Worm (Caenorhabditis elegans): ENCODE data around the gene T24D5.6.

The T24D5.6 gene

ce11 chrX:12629257-12629656 is 25.8 kb downstream of the T24D5.6 start:
- TF ChIP-seq aly-1 (tag; optimal IDR thresholded peaks at IDR 0.05) (no peak), hmg-4 (GFP tag; optimal IDR thresholded peaks at IDR 0.05) (peak; percentile 70), scrt-1 (GFP tag; IDR thresholded peaks at IDR 0.05) (no peak), tbx-11 (GFP tag; IDR thresholded peaks at IDR 0.05) (0 out of 2 replicates have a peak, but pooled peaks have one; percentile 34)

DNA sequence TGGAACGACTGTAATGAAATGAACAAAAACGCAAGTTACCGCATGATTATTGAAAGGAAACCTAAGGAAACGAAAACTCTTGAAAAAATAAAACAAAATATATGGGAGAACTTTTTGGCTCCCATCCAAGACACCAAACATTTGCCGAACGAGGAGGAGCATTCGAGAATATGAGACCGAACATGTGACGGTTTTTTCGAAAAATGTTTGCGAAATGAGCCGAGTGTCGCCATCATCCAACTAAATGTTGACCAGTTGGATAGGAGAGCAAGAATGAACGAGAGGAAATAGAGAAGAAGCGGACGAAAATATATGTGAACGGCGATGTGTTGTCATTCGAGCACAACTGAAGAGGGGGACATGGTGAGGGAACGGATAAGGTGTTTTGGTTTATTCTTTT is 26.6 kb downstream of the T24D5.6 start:
- no peak for TF ChIP-seq tbx-37 (GFP tag; conservative IDR thresholded peaks at IDR 0.05)
- TF ChIP-seq hmbx-1 (tag; optimal IDR thresholded peaks at IDR 0.05): no peak
- no peak for TF ChIP-seq ceh-36 (tag; optimal IDR thresholded peaks at IDR 0.05)
- no peak for TF ChIP-seq ets-7 (tag; optimal IDR thresholded peaks at IDR 0.05)
- TF ChIP-seq aly-1 (tag; optimal IDR thresholded peaks at IDR 0.05): no peak
- no peak for TF ChIP-seq hmg-4 (GFP tag; optimal IDR thresholded peaks at IDR 0.05)
- no peak for TF ChIP-seq tra-4 (tag; optimal IDR thresholded peaks at IDR 0.05)
- no peak for TF ChIP-seq sea-1 (GFP tag; conservative IDR thresholded peaks at IDR 0.05)
- no peak for TF ChIP-seq scrt-1 (GFP tag; IDR thresholded peaks at IDR 0.05)
- no peak for TF ChIP-seq pes-1 (GFP tag; IDR thresholded peaks at IDR 0.05)
- no peak for TF ChIP-seq ama-1 (optimal IDR thresholded peaks at IDR 0.05)
- no peak for TF ChIP-seq hnd-1 (tag; optimal IDR thresholded peaks at IDR 0.05)
- no peak for TF ChIP-seq F13C5.2 (tag; optimal IDR thresholded peaks at IDR 0.05)
- TF ChIP-seq tbx-11 (GFP tag; IDR thresholded peaks at IDR 0.05): no peak
- TF ChIP-seq B0310.2 (tag; optimal IDR thresholded peaks at IDR 0.05): no peak
- TF ChIP-seq flt-1 (GFP tag; IDR thresholded peaks at IDR 0.05): no peak
- no peak for TF ChIP-seq ceh-13 (GFP tag; optimal IDR thresholded peaks at IDR 0.05)

DNA sequence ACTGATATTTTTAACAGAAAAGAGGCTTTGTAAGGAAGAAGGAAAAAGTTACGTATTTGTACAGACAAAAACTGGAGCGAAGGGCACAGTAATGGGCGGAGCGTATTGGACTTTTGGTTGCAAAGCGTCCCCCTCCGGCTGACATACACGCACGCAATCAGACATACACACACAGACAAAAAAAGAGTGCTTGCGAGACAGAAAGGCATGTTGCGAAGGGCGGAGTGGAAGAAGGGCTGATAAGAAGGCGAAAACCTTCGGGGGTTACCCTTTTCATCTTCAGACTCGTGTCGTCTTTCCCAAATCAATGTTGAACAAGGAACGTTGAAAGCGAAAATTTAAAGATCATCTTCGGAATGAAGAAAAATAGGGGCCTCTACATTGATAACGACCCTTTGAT is 27.1 kb downstream of the T24D5.6 start:
- TF ChIP-seq scrt-1 (GFP tag; IDR thresholded peaks at IDR 0.05) (no peak), ama-1 (optimal IDR thresholded peaks at IDR 0.05) (no peak), hmbx-1 (tag; optimal IDR thresholded peaks at IDR 0.05) (no peak), tbx-37 (GFP tag; conservative IDR thresholded peaks at IDR 0.05) (no peak), tbx-11 (GFP tag; IDR thresholded peaks at IDR 0.05) (no peak), ceh-13 (GFP tag; optimal IDR thresholded peaks at IDR 0.05) (no peak), ceh-36 (tag; optimal IDR thresholded peaks at IDR 0.05) (no peak), flt-1 (GFP tag; IDR thresholded peaks at IDR 0.05) (no peak)

ce11 chrX:12631446-12631845 is 28.0 kb downstream of the T24D5.6 start:
- TF ChIP-seq hnd-1 (tag; optimal IDR thresholded peaks at IDR 0.05) (no peak), ets-7 (tag; optimal IDR thresholded peaks at IDR 0.05) (no peak), flt-1 (GFP tag; IDR thresholded peaks at IDR 0.05) (no peak), tra-4 (tag; optimal IDR thresholded peaks at IDR 0.05) (no peak), hmbx-1 (tag; optimal IDR thresholded peaks at IDR 0.05) (no peak), ama-1 (optimal IDR thresholded peaks at IDR 0.05) (no peak), B0310.2 (tag; optimal IDR thresholded peaks at IDR 0.05) (no peak)

- no peak for TF ChIP-seq scrt-1 (GFP tag; IDR thresholded peaks at IDR 0.05)
- no peak for TF ChIP-seq aly-1 (tag; optimal IDR thresholded peaks at IDR 0.05)
- no peak for TF ChIP-seq hnd-1 (tag; optimal IDR thresholded peaks at IDR 0.05)
- TF ChIP-seq tbx-11 (GFP tag; IDR thresholded peaks at IDR 0.05): no peak
- no peak for TF ChIP-seq hmg-4 (GFP tag; optimal IDR thresholded peaks at IDR 0.05)
- TF ChIP-seq ceh-13 (GFP tag; optimal IDR thresholded peaks at IDR 0.05): no peak
- TF ChIP-seq tbx-37 (GFP tag; conservative IDR thresholded peaks at IDR 0.05): no peak
- TF ChIP-seq B0310.2 (tag; optimal IDR thresholded peaks at IDR 0.05): no peak
- TF ChIP-seq ama-1 (optimal IDR thresholded peaks at IDR 0.05): no peak
- TF ChIP-seq tra-4 (tag; optimal IDR thresholded peaks at IDR 0.05): no peak
- TF ChIP-seq hmbx-1 (tag; optimal IDR thresholded peaks at IDR 0.05): no peak
- TF ChIP-seq flt-1 (GFP tag; IDR thresholded peaks at IDR 0.05): no peak
Observed at ce11 chrX:12632657-12633056, 29.2 kb downstream of the T24D5.6 start.

- TF ChIP-seq ets-7 (tag; optimal IDR thresholded peaks at IDR 0.05) (no peak), aly-1 (tag; optimal IDR thresholded peaks at IDR 0.05) (no peak), hmg-4 (GFP tag; optimal IDR thresholded peaks at IDR 0.05) (no peak), tbx-37 (GFP tag; conservative IDR thresholded peaks at IDR 0.05) (no peak), ceh-36 (tag; optimal IDR thresholded peaks at IDR 0.05) (no peak), tra-4 (tag; optimal IDR thresholded peaks at IDR 0.05) (no peak), flt-1 (GFP tag; IDR thresholded peaks at IDR 0.05) (no peak), tbx-11 (GFP tag; IDR thresholded peaks at IDR 0.05) (no peak), B0310.2 (tag; optimal IDR thresholded peaks at IDR 0.05) (no peak), F13C5.2 (tag; optimal IDR thresholded peaks at IDR 0.05) (no peak), ceh-13 (GFP tag; optimal IDR thresholded peaks at IDR 0.05) (no peak), scrt-1 (GFP tag; IDR thresholded peaks at IDR 0.05) (no peak), hmbx-1 (tag; optimal IDR thresholded peaks at IDR 0.05) (no peak)
Observed at ce11 chrX:12633862-12634404, 30.5 kb downstream of the T24D5.6 start, which contains the start of gene ivns-1. Gene ivns-1 (minus strand): TSS chrX:12634354.

DNA sequence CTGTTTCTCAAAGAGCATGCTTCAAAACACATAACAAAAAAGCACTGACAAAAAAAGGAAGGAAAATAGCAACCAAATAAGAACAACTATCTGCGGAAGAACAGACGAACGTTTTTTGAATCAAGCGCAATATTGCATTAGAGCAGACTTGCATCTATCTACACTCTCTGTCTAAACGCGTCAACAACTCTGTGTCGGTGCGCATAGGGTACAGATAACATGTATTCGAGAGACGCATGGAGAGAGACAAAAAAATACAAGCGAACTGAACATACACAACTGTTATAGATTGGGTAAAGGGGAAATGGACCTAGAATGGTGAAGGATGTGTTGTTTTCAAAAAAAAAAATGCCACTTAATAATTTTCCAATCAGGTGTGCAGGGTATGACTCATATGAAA is 31.6 kb downstream of the T24D5.6 start:
- TF ChIP-seq ceh-36 (tag; optimal IDR thresholded peaks at IDR 0.05) (no peak), tbx-37 (GFP tag; conservative IDR thresholded peaks at IDR 0.05) (no peak), ceh-13 (GFP tag; optimal IDR thresholded peaks at IDR 0.05) (no peak)

DNA sequence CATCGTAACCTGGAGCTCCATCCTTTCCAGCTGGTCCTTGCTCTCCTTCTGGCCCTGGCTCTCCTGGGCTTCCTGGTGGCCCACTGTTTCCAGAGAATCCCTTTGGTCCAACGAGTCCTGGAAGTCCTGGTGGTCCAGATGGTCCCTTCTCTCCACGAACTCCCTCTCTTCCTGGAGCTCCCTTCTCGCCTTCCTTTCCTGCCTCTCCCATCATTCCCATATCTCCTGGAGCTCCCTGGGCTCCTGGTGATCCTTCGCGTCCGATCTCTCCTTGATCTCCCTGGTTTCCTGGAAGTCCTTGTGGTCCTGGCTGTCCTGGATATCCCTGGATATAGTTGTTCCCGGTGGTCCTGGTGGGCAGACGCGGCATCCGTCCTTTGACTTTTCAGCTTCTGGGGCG is 32.8 kb downstream of the T24D5.6 start:
- TF ChIP-seq hnd-1 (tag; optimal IDR thresholded peaks at IDR 0.05) (no peak), ceh-36 (tag; optimal IDR thresholded peaks at IDR 0.05) (no peak), F13C5.2 (tag; optimal IDR thresholded peaks at IDR 0.05) (no peak), B0310.2 (tag; optimal IDR thresholded peaks at IDR 0.05) (no peak)

DNA sequence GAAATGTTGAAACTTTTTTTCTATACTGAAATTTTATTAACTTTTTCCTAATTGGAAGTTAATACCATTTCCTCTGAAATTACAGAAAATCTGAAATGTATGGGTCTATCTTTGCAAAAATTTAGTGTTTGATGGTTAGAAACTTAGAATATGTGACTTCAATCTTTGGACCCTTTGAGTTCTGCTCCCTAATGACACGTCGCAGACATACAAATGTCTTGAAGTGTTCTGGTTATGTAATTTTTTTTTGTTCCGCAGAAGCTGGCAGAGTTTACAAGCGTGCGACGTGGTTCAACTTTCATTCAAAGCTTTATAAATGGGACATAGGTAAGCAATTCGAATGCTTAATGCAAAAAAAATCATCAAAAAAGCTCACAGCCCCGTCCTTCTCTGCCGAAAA is 34.6 kb downstream of the T24D5.6 start:
- TF ChIP-seq hmbx-1 (tag; optimal IDR thresholded peaks at IDR 0.05) (no peak), ets-7 (tag; optimal IDR thresholded peaks at IDR 0.05) (no peak), pes-1 (GFP tag; IDR thresholded peaks at IDR 0.05) (no peak), hmg-4 (GFP tag; optimal IDR thresholded peaks at IDR 0.05) (no peak), ceh-13 (GFP tag; optimal IDR thresholded peaks at IDR 0.05) (no peak), ceh-36 (tag; optimal IDR thresholded peaks at IDR 0.05) (no peak), tbx-37 (GFP tag; conservative IDR thresholded peaks at IDR 0.05) (no peak), B0310.2 (tag; optimal IDR thresholded peaks at IDR 0.05) (no peak), sea-1 (GFP tag; conservative IDR thresholded peaks at IDR 0.05) (no peak)
